Worm (Caenorhabditis elegans) whole organism, young adult: ENCODE measurements around the gene oac-5.
"Not testable (repeated sequence)": the region's sequence is repeated elsewhere in the genome, so short reads cannot be mapped to it uniquely, and the experiment has no call there.

Experiments used
- B0261.1 ChIP-seq: sonication (generic microtip); optimal IDR thresholded peaks from 2 replicates; lab custom pipeline; 2016; ENCODE audit warnings: mild to moderate bottlenecking, missing genetic modification characterization, moderate library complexity, missing compliant biosample characterization
- D2030.7 ChIP-seq: fragments of 200-800 bp; sonication (Bioruptor generic); IDR thresholded peaks from 2 replicates; pipeline ENCODE4 v1.3.6; 2022; ENCODE audit warnings: missing genetic modification reagents, missing genetic modification characterization, missing compliant biosample characterization
- F23B12.7 ChIP-seq: sonication (generic microtip); optimal IDR thresholded peaks from 2 replicates; lab custom pipeline; 2017; ENCODE audit warnings: missing genetic modification characterization, mild to moderate bottlenecking, missing compliant biosample characterization, antibody characterized with exemption, moderate library complexity; ENCODE audit not compliant: insufficient read depth
- F49E8.2 ChIP-seq: sonication (generic microtip); optimal IDR thresholded peaks from 3 replicates; lab custom pipeline; 2017; ENCODE audit warnings: missing genetic modification characterization, mild to moderate bottlenecking, missing compliant biosample characterization, antibody characterized with exemption, moderate library complexity; ENCODE audit not compliant: insufficient read depth
- Y56A3A.18 ChIP-seq: fragments of 200-800 bp; sonication (Bioruptor generic); IDR thresholded peaks from 2 replicates; pipeline ENCODE4 v1.3.6; 2022; ENCODE audit warnings: missing genetic modification reagents, missing genetic modification characterization, missing compliant biosample characterization
- athp-1 ChIP-seq: sonication (generic microtip); optimal IDR thresholded peaks from 2 replicates; lab custom pipeline; 2017; ENCODE audit warnings: mild to moderate bottlenecking, missing genetic modification characterization, missing compliant biosample characterization
- attf-6 ChIP-seq: fragments of 200-800 bp; sonication (Bioruptor generic); IDR thresholded peaks from 2 replicates; pipeline ENCODE4 v1.3.6; 2022; ENCODE audit warnings: missing genetic modification reagents, missing genetic modification characterization, missing compliant biosample characterization
- cebp-2 ChIP-seq: fragments of 200-800 bp; sonication (Bioruptor generic); IDR thresholded peaks from 2 replicates; pipeline ENCODE4 v1.3.6; 2022; ENCODE audit warnings: missing genetic modification characterization, missing compliant biosample characterization
- chd-7 ChIP-seq: sonication (generic microtip); optimal IDR thresholded peaks from 2 replicates; lab custom pipeline; 2016; ENCODE audit warnings: mild to moderate bottlenecking, missing genetic modification characterization, moderate library complexity, missing compliant biosample characterization
- die-1 ChIP-seq: sonication (generic microtip); optimal IDR thresholded peaks from 2 replicates; lab custom pipeline; 2016; ENCODE audit warnings: missing genotype, mild to moderate bottlenecking, missing genetic modification characterization, missing compliant biosample characterization
- dox-1 ChIP-seq: fragments of 200-800 bp; sonication (Bioruptor generic); IDR thresholded peaks from 2 replicates; pipeline ENCODE4 v1.3.6; 2022; ENCODE audit warnings: missing genetic modification reagents, missing genetic modification characterization, missing compliant biosample characterization
- egl-44 ChIP-seq: fragments of 200-800 bp; sonication (Bioruptor generic); IDR thresholded peaks from 2 replicates; pipeline ENCODE4 v1.3.6; 2022; ENCODE audit warnings: missing genetic modification reagents, missing genetic modification characterization, missing compliant biosample characterization
- egrh-3 ChIP-seq: fragments of 200-800 bp; sonication (Bioruptor generic); IDR thresholded peaks from 2 replicates; pipeline ENCODE4 v1.3.6; 2022; ENCODE audit warnings: missing genetic modification reagents, missing genetic modification characterization, missing compliant biosample characterization
- ekl-4 ChIP-seq: fragments of 200-800 bp; sonication (Bioruptor generic); IDR thresholded peaks from 2 replicates; pipeline ENCODE4 v1.3.6; 2022; ENCODE audit warnings: missing genetic modification reagents, missing genetic modification characterization, missing compliant biosample characterization
- hmg-1.2 ChIP-seq: fragments of 200-800 bp; sonication (Bioruptor generic); IDR thresholded peaks from 2 replicates; pipeline ENCODE4 v1.3.6; 2022; ENCODE audit warnings: missing genetic modification reagents, missing genetic modification characterization, missing compliant biosample characterization
- hsf-1 ChIP-seq: fragments of 200-800 bp; sonication (Bioruptor generic); IDR thresholded peaks from 2 replicates; pipeline ENCODE4 v1.3.6; 2022; ENCODE audit warnings: missing genetic modification reagents, missing genetic modification characterization, missing compliant biosample characterization
- lin-26 ChIP-seq: fragments of 200-800 bp; sonication (Bioruptor generic); IDR thresholded peaks from 2 replicates; pipeline ENCODE4 v1.3.6; 2022; ENCODE audit warnings: missing genetic modification reagents, missing genetic modification characterization, missing compliant biosample characterization
- lin-40 ChIP-seq: sonication (generic microtip); optimal IDR thresholded peaks from 2 replicates; lab custom pipeline; 2016; ENCODE audit warnings: missing genetic modification characterization, mild to moderate bottlenecking, missing compliant biosample characterization, missing genotype, missing genetic modification reagents
- madf-10 ChIP-seq: sonication (generic microtip); optimal IDR thresholded peaks from 2 replicates; lab custom pipeline; 2016; ENCODE audit warnings: mild to moderate bottlenecking, missing genetic modification characterization, missing compliant biosample characterization
- mcd-1 ChIP-seq: fragments of 200-800 bp; sonication (Bioruptor generic); IDR thresholded peaks from 2 replicates; pipeline ENCODE4 v1.3.6; 2022; ENCODE audit warnings: missing genetic modification reagents, missing genetic modification characterization, missing compliant biosample characterization
- mxl-1 ChIP-seq: sonication (generic microtip); optimal IDR thresholded peaks from 2 replicates; lab custom pipeline; 2016; ENCODE audit warnings: missing genetic modification characterization, missing compliant biosample characterization
- nfyb-1 ChIP-seq: fragments of 200-800 bp; sonication (Bioruptor generic); IDR thresholded peaks from 2 replicates; pipeline ENCODE4 v1.3.6; 2022; ENCODE audit warnings: missing genetic modification reagents, missing genetic modification characterization, missing compliant biosample characterization
- nhr-80 ChIP-seq: sonication (generic microtip); optimal IDR thresholded peaks from 2 replicates; lab custom pipeline; 2016; ENCODE audit warnings: missing genetic modification characterization, missing compliant biosample characterization
- nhr-90 ChIP-seq: sonication (generic microtip); optimal IDR thresholded peaks from 2 replicates; lab custom pipeline; 2016; ENCODE audit warnings: missing genotype, mild to moderate bottlenecking, missing genetic modification characterization, missing compliant biosample characterization
- pbrm-1 ChIP-seq: fragments of 200-800 bp; sonication (Bioruptor generic); IDR thresholded peaks from 2 replicates; pipeline ENCODE4 v1.3.6; 2022; ENCODE audit warnings: missing genetic modification reagents, missing genetic modification characterization, missing compliant biosample characterization
- rpc-1 ChIP-seq, 2 experiments: fragments of 150-350 bp in 1 of 2; sonication (generic microtip) in 1 of 2; optimal IDR thresholded peaks; 2 replicates each; lab custom pipeline; 2014 to 2018; ENCODE audit warnings: missing biosample characterization in 1 of 2, missing genetic modification characterization in 1 of 2, missing genetic modification reagents in 1 of 2, missing genotype in 1 of 2
- snpc-1.1 ChIP-seq: sonication (generic microtip); optimal IDR thresholded peaks from 2 replicates; lab custom pipeline; 2017; ENCODE audit warnings: missing genetic modification characterization, mild to moderate bottlenecking, missing compliant biosample characterization, antibody characterized with exemption, moderate library complexity, missing genotype, missing genetic modification reagents; ENCODE audit not compliant: insufficient read depth
- snpc-4 ChIP-seq, 5 experiments: fragments of 150-350 bp in 1 of 5; sonication (generic microtip) in 4 of 5; optimal IDR thresholded peaks; 2 replicates each; lab custom pipeline; 2014 to 2018; ENCODE audit warnings: missing genetic modification characterization in 5 of 5, missing biosample characterization in 3 of 5, antibody characterized with exemption in 2 of 5, mild to moderate bottlenecking in 2 of 5, missing compliant biosample characterization in 2 of 5, missing genotype in 2 of 5, moderate library complexity in 2 of 5, missing genetic modification reagents in 1 of 5
- tbp1 ChIP-seq: fragments of 200-800 bp; sonication (Bioruptor generic); optimal IDR thresholded peaks from 2 replicates; lab custom pipeline; 2018; ENCODE audit warnings: mild to moderate bottlenecking, missing genetic modification characterization, missing compliant biosample characterization
- zim-3 ChIP-seq: sonication (generic microtip); optimal IDR thresholded peaks from 2 replicates; lab custom pipeline; 2017; ENCODE audit warnings: mild to moderate bottlenecking, missing genetic modification characterization, moderate library complexity, missing compliant biosample characterization
- ztf-18 ChIP-seq: sonication (generic microtip); optimal IDR thresholded peaks from 2 replicates; lab custom pipeline; 2016; ENCODE audit warnings: missing genotype, mild to moderate bottlenecking, missing genetic modification characterization, missing compliant biosample characterization
- ztf-25 ChIP-seq: fragments of 200-800 bp; sonication (Bioruptor generic); IDR thresholded peaks from 2 replicates; pipeline ENCODE4 v1.3.6; 2022; ENCODE audit warnings: missing genetic modification reagents, missing genetic modification characterization, missing compliant biosample characterization

The oac-5 gene

ce11 chrV:16338287-16339092 is 46.0 kb downstream of the oac-5 start, which contains the start of gene slc-9B.2 (continued):
- TF ChIP-seq attf-6 (peak; percentile 76; the same call in 1 of the 2 replicates), F23B12.7 (peak; percentile 40), snpc-1.1 (tag; lab: Kevin White, UChicago) (peak; percentile 18), athp-1 (peak; percentile 11), mcd-1 (GFP tag; lab: Robert Waterston, UW) (peak; percentile 54), lin-40 (tag; lab: Kevin White, UChicago) (peak; percentile 25), tbp1 (GFP tag; lab: Kevin White, UChicago) (peak; percentile 85), D2030.7 (GFP tag; lab: Robert Waterston, UW) (peak; percentile 63), chd-7 (peak; percentile 23), nhr-80 (peak; percentile 69), ekl-4 (GFP tag; lab: Robert Waterston, UW) (peak; percentile 66), mxl-1 (tag; lab: Kevin White, UChicago) (peak; percentile 16), zim-3 (tag; lab: Kevin White, UChicago) (peak; percentile 53), nhr-90 (tag; lab: Kevin White, UChicago) (peak; percentile 41), Y56A3A.18 (GFP tag; lab: Robert Waterston, UW) (peak; percentile 60; the same call in 1 of the 2 replicates), madf-10 (tag; lab: Kevin White, UChicago) (peak; percentile 49), F49E8.2 (peak; percentile 54), nfyb-1 (peak; percentile 82), lin-26 (peak; percentile 81; the same call in 1 of the 2 replicates), B0261.1 (tag; lab: Kevin White, UChicago) (peak; percentile 75), egl-44 (GFP tag; lab: Robert Waterston, UW) (0 out of 2 replicates have a peak, but pooled peaks have one; percentile 31)

ce11 chrV:16341497-16342257 is 49.2 kb downstream of the oac-5 start:
- TF ChIP-seq lin-26 = peak; percentile 36; the same call in 1 of the 2 replicates
- TF ChIP-seq B0261.1 (tag; lab: Kevin White, UChicago) = peak; percentile 67
- 0 out of 2 replicates have a peak, but pooled peaks have one; percentile 17 for TF ChIP-seq egrh-3 (GFP tag; lab: Robert Waterston, UW)
- 0 out of 2 replicates have a peak, but pooled peaks have one; percentile 35 for TF ChIP-seq dox-1
- peak; percentile 0 for TF ChIP-seq F49E8.2
- TF ChIP-seq die-1 = peak; percentile 13
- TF ChIP-seq hsf-1 = 0 out of 2 replicates have a peak, but pooled peaks have one; percentile 12
- TF ChIP-seq madf-10 (tag; lab: Kevin White, UChicago) = peak; percentile 10
- TF ChIP-seq ztf-25 (GFP tag; lab: Robert Waterston, UW) = 0 out of 2 replicates have a peak, but pooled peaks have one; percentile 2
- TF ChIP-seq mcd-1 (GFP tag; lab: Robert Waterston, UW) = 0 out of 2 replicates have a peak, but pooled peaks have one; percentile 40
- TF ChIP-seq cebp-2 = 0 out of 2 replicates have a peak, but pooled peaks have one; percentile 64
- not testable (repeated sequence) for TF ChIP-seq snpc-4 (GFP tag; optimal IDR thresholded peaks at IDR 0.05; lab: Kevin White, UChicago)
- TF ChIP-seq snpc-4 (tag; optimal IDR thresholded peaks at IDR 0.05; lab: Kevin White, UChicago) = peak in 2 of 4 experiments; percentile 77 to 81
- 0 out of 2 replicates have a peak, but pooled peaks have one; percentile 34 for TF ChIP-seq D2030.7 (GFP tag; lab: Robert Waterston, UW)
- peak; percentile 10 for TF ChIP-seq nhr-90 (tag; lab: Kevin White, UChicago)
- peak; percentile 33; the same call in 1 of the 2 replicates for TF ChIP-seq hmg-1.2 (GFP tag; lab: Robert Waterston, UW)
- TF ChIP-seq rpc-1 (optimal IDR thresholded peaks at IDR 0.05; lab: Kevin White, UChicago) = peak; percentile 54
- TF ChIP-seq rpc-1 (tag; optimal IDR thresholded peaks at IDR 0.05; lab: Kevin White, UChicago) = peak; percentile 72
- TF ChIP-seq pbrm-1 (GFP tag; lab: Robert Waterston, UW) = 0 out of 2 replicates have a peak, but pooled peaks have one; percentile 43
- peak; percentile 34 for TF ChIP-seq ztf-18 (tag; lab: Kevin White, UChicago)
- peak; percentile 82 for TF ChIP-seq tbp1 (GFP tag; lab: Kevin White, UChicago)
